Fruit fly (Drosophila melanogaster): ENCODE data around the gene Top3beta.

dm6 chrX:6330369-6330949 is 42.7 kb upstream of the Top3beta start, which contains the start of gene CG42240:
- TF ChIP-seq CG8478 (optimal IDR thresholded peaks at IDR 0.05) (no peak), CTCF (optimal IDR thresholded peaks at IDR 0.05) (no peak)
